Worm (Caenorhabditis elegans) whole organism, young adult: ENCODE measurements around the gene ppk-2.

Source experiments
- F22D6.2 ChIP-seq: sonication (generic microtip); optimal IDR thresholded peaks from 2 replicates; lab custom pipeline; 2016; ENCODE audit warnings: mild to moderate bottlenecking, missing genetic modification characterization, missing compliant biosample characterization
- F23B12.7 ChIP-seq: sonication (generic microtip); optimal IDR thresholded peaks from 2 replicates; lab custom pipeline; 2017; ENCODE audit warnings: missing genetic modification characterization, mild to moderate bottlenecking, missing compliant biosample characterization, antibody characterized with exemption, moderate library complexity; ENCODE audit not compliant: insufficient read depth
- F33H1.4 ChIP-seq: fragments of 200-800 bp; sonication (Bioruptor generic); IDR thresholded peaks from 2 replicates; pipeline ENCODE4 v1.3.6; 2022; ENCODE audit warnings: missing genetic modification reagents, missing genetic modification characterization, missing compliant biosample characterization
- F52B5.7 ChIP-seq: sonication (generic microtip); optimal IDR thresholded peaks from 2 replicates; lab custom pipeline; 2016; ENCODE audit warnings: mild to moderate bottlenecking, missing genetic modification characterization, missing compliant biosample characterization
- F55B11.4 ChIP-seq: sonication (generic microtip); optimal IDR thresholded peaks from 2 replicates; lab custom pipeline; 2016; ENCODE audit warnings: missing compliant biosample characterization, missing genetic modification characterization, borderline replicate concordance; ENCODE audit not compliant: insufficient read depth
- F57C9.4 ChIP-seq: sonication (generic microtip); optimal IDR thresholded peaks from 2 replicates; lab custom pipeline; 2017; ENCODE audit warnings: mild to moderate bottlenecking, missing genetic modification characterization, missing compliant biosample characterization
- K11D2.4 ChIP-seq: fragments of 200-800 bp; sonication (Bioruptor generic); IDR thresholded peaks from 2 replicates; pipeline ENCODE4 v1.3.6; 2022; ENCODE audit warnings: missing genetic modification reagents, missing genetic modification characterization, missing compliant biosample characterization
- K12H6.12 ChIP-seq: fragments of 200-800 bp; sonication (Bioruptor generic); optimal IDR thresholded peaks from 2 replicates; lab custom pipeline; 2018; ENCODE audit warnings: mild to moderate bottlenecking, missing genetic modification characterization, missing compliant biosample characterization
- T07F8.4 ChIP-seq: sonication (generic microtip); optimal IDR thresholded peaks from 2 replicates; lab custom pipeline; 2016; ENCODE audit warnings: mild to moderate bottlenecking, missing genetic modification characterization, moderate library complexity, missing compliant biosample characterization
- T26A5.8 ChIP-seq: sonication (generic microtip); optimal IDR thresholded peaks from 2 replicates; lab custom pipeline; 2016; ENCODE audit warnings: missing genetic modification characterization, missing compliant biosample characterization
- Y56A3A.18 ChIP-seq: fragments of 200-800 bp; sonication (Bioruptor generic); IDR thresholded peaks from 2 replicates; pipeline ENCODE4 v1.3.6; 2022; ENCODE audit warnings: missing genetic modification reagents, missing genetic modification characterization, missing compliant biosample characterization
- Y67H2A.10 ChIP-seq: fragments of 200-800 bp; sonication (Bioruptor generic); conservative IDR thresholded peaks from 2 replicates; pipeline ENCODE4 v1.3.6; 2022; ENCODE audit warnings: missing genetic modification reagents, missing genetic modification characterization, missing compliant biosample characterization
- Y79H2A.3 ChIP-seq: fragments of 200-800 bp; sonication (Bioruptor generic); conservative IDR thresholded peaks from 2 replicates; pipeline ENCODE4 v1.3.6; 2022; ENCODE audit warnings: missing genetic modification reagents, missing genetic modification characterization, missing compliant biosample characterization
- akir-1 ChIP-seq: fragments of 200-800 bp; sonication (Bioruptor generic); optimal IDR thresholded peaks from 2 replicates; lab custom pipeline; 2018; ENCODE audit warnings: mild to moderate bottlenecking, missing genetic modification characterization, moderate library complexity, missing compliant biosample characterization
- aptf-3 ChIP-seq: fragments of 200-800 bp; sonication (Bioruptor generic); IDR thresholded peaks from 2 replicates; pipeline ENCODE4 v1.3.6; 2022; ENCODE audit warnings: missing genetic modification characterization, missing compliant biosample characterization
- bed-1 ChIP-seq: fragments of 200-800 bp; sonication (Bioruptor generic); IDR thresholded peaks from 2 replicates; pipeline ENCODE4 v1.3.6; 2022; ENCODE audit warnings: missing genetic modification reagents, missing genetic modification characterization, missing compliant biosample characterization
- cebp-1 ChIP-seq, 2 experiments: fragments of 200-800 bp in 1 of 2; sonication (Bioruptor generic) in 1 of 2; sonication (generic microtip) in 1 of 2; IDR thresholded peaks in 1 of 2; optimal IDR thresholded peaks in 1 of 2; 2 replicates each; pipeline versions ENCODE4 v1.3.6 to Lab custom; 2017 to 2022; ENCODE audit warnings: missing compliant biosample characterization in 2 of 2, missing genetic modification characterization in 2 of 2, mild to moderate bottlenecking in 1 of 2, missing genetic modification reagents in 1 of 2, moderate library complexity in 1 of 2
- cebp-2 ChIP-seq: fragments of 200-800 bp; sonication (Bioruptor generic); IDR thresholded peaks from 2 replicates; pipeline ENCODE4 v1.3.6; 2022; ENCODE audit warnings: missing genetic modification characterization, missing compliant biosample characterization
- ceh-100 ChIP-seq: fragments of 200-800 bp; sonication (Bioruptor generic); IDR thresholded peaks from 2 replicates; pipeline ENCODE4 v1.3.6; 2022; ENCODE audit warnings: missing genetic modification reagents, missing genetic modification characterization, missing compliant biosample characterization
- dpff-1 ChIP-seq: sonication (generic microtip); optimal IDR thresholded peaks from 2 replicates; lab custom pipeline; 2017; ENCODE audit warnings: mild to moderate bottlenecking, missing genetic modification characterization, missing compliant biosample characterization
- dpl-1 ChIP-seq: fragments of 150-350 bp; optimal IDR thresholded peaks from 2 replicates; lab custom pipeline; 2014; ENCODE audit warnings: missing biosample characterization, missing genetic modification reagents, missing genetic modification characterization
- egrh-3 ChIP-seq: fragments of 200-800 bp; sonication (Bioruptor generic); IDR thresholded peaks from 2 replicates; pipeline ENCODE4 v1.3.6; 2022; ENCODE audit warnings: missing genetic modification reagents, missing genetic modification characterization, missing compliant biosample characterization
- him-1 ChIP-seq: sonication (generic microtip); optimal IDR thresholded peaks from 2 replicates; lab custom pipeline; 2016; ENCODE audit warnings: missing genotype, missing genetic modification reagents, missing genetic modification characterization, missing compliant biosample characterization
- hlh-12 ChIP-seq: sonication (generic microtip); optimal IDR thresholded peaks from 2 replicates; lab custom pipeline; 2016; ENCODE audit warnings: missing genetic modification characterization, missing compliant biosample characterization
- hlh-26 ChIP-seq: fragments of 200-800 bp; sonication (Bioruptor generic); conservative IDR thresholded peaks from 2 replicates; pipeline ENCODE4 v1.3.6; 2022; ENCODE audit warnings: missing genetic modification reagents, missing genetic modification characterization, missing compliant biosample characterization
- lag-1 ChIP-seq: fragments of 200-800 bp; sonication (Bioruptor generic); IDR thresholded peaks from 2 replicates; pipeline ENCODE4 v1.3.6; 2022; ENCODE audit warnings: missing genetic modification reagents, missing genetic modification characterization, missing compliant biosample characterization
- lin-26 ChIP-seq: fragments of 200-800 bp; sonication (Bioruptor generic); IDR thresholded peaks from 2 replicates; pipeline ENCODE4 v1.3.6; 2022; ENCODE audit warnings: missing genetic modification reagents, missing genetic modification characterization, missing compliant biosample characterization
- lir-1 ChIP-seq: fragments of 200-800 bp; sonication (Bioruptor generic); conservative IDR thresholded peaks from 2 replicates; pipeline ENCODE4 v1.3.6; 2022; ENCODE audit warnings: missing genetic modification reagents, missing genetic modification characterization, missing compliant biosample characterization
- lsy-27 ChIP-seq: sonication (generic microtip); optimal IDR thresholded peaks from 2 replicates; lab custom pipeline; 2017; ENCODE audit warnings: missing genetic modification characterization, mild to moderate bottlenecking, missing compliant biosample characterization, antibody characterized with exemption, missing genotype, borderline replicate concordance; ENCODE audit not compliant: insufficient read depth
- madf-8 ChIP-seq: fragments of 200-800 bp; sonication (Bioruptor generic); conservative IDR thresholded peaks from 2 replicates; pipeline ENCODE4 v1.3.6; 2022; ENCODE audit warnings: missing genetic modification reagents, missing genetic modification characterization, missing compliant biosample characterization
- mes-4 ChIP-seq: sonication (generic microtip); optimal IDR thresholded peaks from 2 replicates; lab custom pipeline; 2016; ENCODE audit warnings: missing genotype, missing genetic modification characterization, missing compliant biosample characterization
- mxl-1 ChIP-seq: sonication (generic microtip); optimal IDR thresholded peaks from 2 replicates; lab custom pipeline; 2016; ENCODE audit warnings: missing genetic modification characterization, missing compliant biosample characterization
- nfya-1 ChIP-seq: sonication (generic microtip); optimal IDR thresholded peaks from 2 replicates; lab custom pipeline; 2017; ENCODE audit warnings: antibody characterized with exemption, missing compliant biosample characterization, missing genetic modification characterization, borderline replicate concordance; ENCODE audit not compliant: insufficient read depth
- nfyb-1 ChIP-seq: fragments of 200-800 bp; sonication (Bioruptor generic); IDR thresholded peaks from 2 replicates; pipeline ENCODE4 v1.3.6; 2022; ENCODE audit warnings: missing genetic modification reagents, missing genetic modification characterization, missing compliant biosample characterization
- nhr-120 ChIP-seq: fragments of 200-800 bp; sonication (Bioruptor generic); IDR thresholded peaks from 2 replicates; pipeline ENCODE4 v1.3.6; 2022; ENCODE audit warnings: missing genetic modification characterization, missing compliant biosample characterization
- nhr-27 ChIP-seq: fragments of 200-800 bp; sonication (Bioruptor generic); optimal IDR thresholded peaks from 2 replicates; lab custom pipeline; 2018; ENCODE audit warnings: mild to moderate bottlenecking, missing genetic modification characterization, moderate library complexity, missing compliant biosample characterization
- nhr-90 ChIP-seq: sonication (generic microtip); optimal IDR thresholded peaks from 2 replicates; lab custom pipeline; 2016; ENCODE audit warnings: missing genotype, mild to moderate bottlenecking, missing genetic modification characterization, missing compliant biosample characterization
- pbrm-1 ChIP-seq: fragments of 200-800 bp; sonication (Bioruptor generic); IDR thresholded peaks from 2 replicates; pipeline ENCODE4 v1.3.6; 2022; ENCODE audit warnings: missing genetic modification reagents, missing genetic modification characterization, missing compliant biosample characterization
- pha-4 ChIP-seq: fragments of 150-350 bp; sonication (generic microtip); optimal IDR thresholded peaks from 2 replicates; lab custom pipeline; 2014; ENCODE audit warnings: missing biosample characterization, missing genetic modification reagents, missing genetic modification characterization
- repo-1 ChIP-seq: sonication (generic microtip); optimal IDR thresholded peaks from 2 replicates; lab custom pipeline; 2017; ENCODE audit warnings: mild to moderate bottlenecking, missing genetic modification characterization, missing compliant biosample characterization
- snpc-4 ChIP-seq, 5 experiments: fragments of 150-350 bp in 1 of 5; sonication (generic microtip) in 4 of 5; optimal IDR thresholded peaks; 2 replicates each; lab custom pipeline; 2014 to 2018; ENCODE audit warnings: missing genetic modification characterization in 5 of 5, missing biosample characterization in 3 of 5, antibody characterized with exemption in 2 of 5, mild to moderate bottlenecking in 2 of 5, missing compliant biosample characterization in 2 of 5, missing genotype in 2 of 5, moderate library complexity in 2 of 5, missing genetic modification reagents in 1 of 5
- somi-1 ChIP-seq: fragments of 200-800 bp; sonication (Bioruptor generic); optimal IDR thresholded peaks from 2 replicates; lab custom pipeline; 2018; ENCODE audit warnings: mild to moderate bottlenecking, missing genetic modification characterization, missing compliant biosample characterization
- tbp1 ChIP-seq: fragments of 200-800 bp; sonication (Bioruptor generic); optimal IDR thresholded peaks from 2 replicates; lab custom pipeline; 2018; ENCODE audit warnings: mild to moderate bottlenecking, missing genetic modification characterization, missing compliant biosample characterization
- unc-130 ChIP-seq: sonication (generic microtip); optimal IDR thresholded peaks from 2 replicates; lab custom pipeline; 2016; ENCODE audit warnings: missing genetic modification reagents, missing genetic modification characterization, missing compliant biosample characterization
- unc-62 ChIP-seq: fragments of 150-350 bp; optimal IDR thresholded peaks from 2 replicates; lab custom pipeline; 2014; ENCODE audit warnings: missing biosample characterization, missing genetic modification reagents, missing genetic modification characterization
- zfh-2 ChIP-seq: fragments of 200-800 bp; sonication (Bioruptor generic); conservative IDR thresholded peaks from 2 replicates; pipeline ENCODE4 v1.3.6; 2022; ENCODE audit warnings: missing genetic modification reagents, missing genetic modification characterization, missing compliant biosample characterization
- ztf-3 ChIP-seq: fragments of 200-800 bp; sonication (Bioruptor generic); optimal IDR thresholded peaks from 2 replicates; lab custom pipeline; 2018; ENCODE audit warnings: mild to moderate bottlenecking, missing genetic modification characterization, missing compliant biosample characterization
- ztf-6 ChIP-seq: fragments of 200-800 bp; sonication (Bioruptor generic); IDR thresholded peaks from 2 replicates; pipeline ENCODE4 v1.3.6; 2022; ENCODE audit warnings: missing genetic modification reagents, missing genetic modification characterization, missing compliant biosample characterization

Gene ppk-2

ce11 chrIII:2090695-2091094 lies 11.4 kb upstream of the ppk-2 start (continued):
- TF ChIP-seq nhr-90 (tag; lab: Kevin White, UChicago) (no peak), somi-1 (GFP tag; lab: Kevin White, UChicago) (peak; percentile 0), egrh-3 (no peak), mxl-1 (tag; lab: Kevin White, UChicago) (no peak), him-1 (no peak), nfyb-1 (GFP tag; lab: Robert Waterston, UW) (0 out of 2 replicates have a peak, but pooled peaks have one; percentile 17), unc-130 (GFP tag; lab: Kevin White, UChicago) (no peak), Y79H2A.3 (no peak), pbrm-1 (GFP tag; lab: Robert Waterston, UW) (0 out of 2 replicates have a peak, but pooled peaks have one; percentile 10), tbp1 (GFP tag; lab: Kevin White, UChicago) (peak; percentile 9), lsy-27 (tag; lab: Kevin White, UChicago) (no peak), dpl-1 (GFP tag; lab: Kevin White, UChicago) (no peak), F33H1.4 (GFP tag; lab: Robert Waterston, UW) (no peak), lin-26 (GFP tag; lab: Robert Waterston, UW) (no peak), hlh-26 (GFP tag; lab: Robert Waterston, UW) (no peak), cebp-2 (no peak), bed-1 (no peak), nfya-1 (no peak), F57C9.4 (no peak), F22D6.2 (tag; lab: Kevin White, UChicago) (peak; percentile 12), ztf-6 (GFP tag; lab: Robert Waterston, UW) (no peak), Y67H2A.10 (GFP tag; lab: Robert Waterston, UW) (no peak), F52B5.7 (no peak), akir-1 (no peak), lir-1 (GFP tag; lab: Robert Waterston, UW) (no peak), zfh-2 (GFP tag; lab: Robert Waterston, UW) (no peak), aptf-3 (GFP tag; lab: Robert Waterston, UW) (no peak), mes-4 (tag; lab: Kevin White, UChicago) (no peak), nhr-27 (tag; lab: Kevin White, UChicago) (no peak), pha-4 (tag; lab: Kevin White, UChicago) (peak; percentile 36), K12H6.12 (tag; lab: Kevin White, UChicago) (no peak), snpc-4 (GFP tag; optimal IDR thresholded peaks at IDR 0.05; lab: Kevin White, UChicago) (no peak), snpc-4 (tag; optimal IDR thresholded peaks at IDR 0.05; lab: Kevin White, UChicago) (no peak), cebp-1 (GFP tag; IDR thresholded peaks at IDR 0.05; lab: Robert Waterston, UW) (no peak), cebp-1 (tag; optimal IDR thresholded peaks at IDR 0.05; lab: Kevin White, UChicago) (peak; percentile 60), T26A5.8 (tag; lab: Kevin White, UChicago) (no peak), unc-62 (GFP tag; lab: Kevin White, UChicago) (no peak), K11D2.4 (peak; percentile 59; the same call in 1 of the 2 replicates), ceh-100 (GFP tag; lab: Robert Waterston, UW) (no peak), F55B11.4 (tag; lab: Kevin White, UChicago) (no peak), nhr-120 (GFP tag; lab: Robert Waterston, UW) (no peak), hlh-12 (no peak), F23B12.7 (tag; lab: Kevin White, UChicago) (no peak), madf-8 (GFP tag; lab: Robert Waterston, UW) (no peak), Y56A3A.18 (GFP tag; lab: Robert Waterston, UW) (no peak), T07F8.4 (no peak), dpff-1 (tag; lab: Kevin White, UChicago) (no peak), ztf-3 (GFP tag; lab: Kevin White, UChicago) (no peak), repo-1 (no peak), lag-1 (GFP tag; lab: Robert Waterston, UW) (no peak)
